Fruit fly (Drosophila melanogaster) whole organism, embryonic: ENCODE measurements around the gene IA-2.

Experiments used
- Ada2b ChIP-seq: fragments of 200-800 bp; sonication (Bioruptor generic); IDR thresholded peaks from 2 replicates; pipeline ENCODE4 v1.3.6; 2022; ENCODE audit warnings: missing biosample characterization, missing genetic modification characterization
- Atf3 ChIP-seq: fragments of 200-800 bp; sonication (Bioruptor generic); optimal IDR thresholded peaks from 3 replicates; lab custom pipeline; 2016; ENCODE audit warnings: missing biosample characterization, missing genetic modification characterization
- BtbVII ChIP-seq: fragments of 200-800 bp; sonication (Bioruptor generic); optimal IDR thresholded peaks from 3 replicates; lab custom pipeline; 2017; ENCODE audit warnings: missing biosample characterization, mild to moderate bottlenecking, missing genetic modification characterization
- CG10209 ChIP-seq: fragments of 200-800 bp; sonication (Bioruptor generic); optimal IDR thresholded peaks from 3 replicates; lab custom pipeline; 2017; ENCODE audit warnings: missing biosample characterization, mild to moderate bottlenecking, missing genetic modification characterization, missing genetic modification reagents
- CG1024 ChIP-seq: fragments of 200-800 bp; sonication (Bioruptor generic); IDR thresholded peaks from 2 replicates; pipeline ENCODE4 v1.3.6; 2022; ENCODE audit warnings: missing biosample characterization, missing genetic modification characterization
- CG10462 ChIP-seq: fragments of 200-800 bp; sonication (Bioruptor generic); optimal IDR thresholded peaks from 2 replicates; lab custom pipeline; 2016; ENCODE audit warnings: missing biosample characterization, missing genetic modification characterization
- CG12219 ChIP-seq: fragments of 200-800 bp; sonication (Bioruptor generic); optimal IDR thresholded peaks from 3 replicates; lab custom pipeline; 2018; ENCODE audit warnings: missing biosample characterization, mild to moderate bottlenecking, missing genetic modification characterization
- CG12659 ChIP-seq: fragments of 200-800 bp; sonication (Bioruptor generic); optimal IDR thresholded peaks from 3 replicates; lab custom pipeline; 2017; ENCODE audit warnings: mild to moderate bottlenecking, missing biosample characterization, missing genetic modification reagents, missing genetic modification characterization
- CG14965 ChIP-seq: fragments of 200-800 bp; sonication (Bioruptor generic); optimal IDR thresholded peaks from 2 replicates; lab custom pipeline; 2016; ENCODE audit warnings: missing biosample characterization, missing genetic modification characterization, borderline replicate concordance
- CG17361 ChIP-seq: fragments of 200-800 bp; sonication (Bioruptor generic); IDR thresholded peaks from 3 replicates; pipeline ENCODE4 v1.3.6; 2022; ENCODE audit warnings: missing biosample characterization, missing genetic modification characterization
- CG18476 ChIP-seq: fragments of 200-800 bp; sonication (Bioruptor generic); optimal IDR thresholded peaks from 2 replicates; lab custom pipeline; 2016; ENCODE audit warnings: missing biosample characterization, mild to moderate bottlenecking, missing genetic modification characterization
- CG18599 ChIP-seq: fragments of 200-800 bp; sonication (Bioruptor generic); optimal IDR thresholded peaks from 3 replicates; lab custom pipeline; 2017; ENCODE audit warnings: missing biosample characterization, missing genetic modification characterization, mild to moderate bottlenecking, moderate library complexity, missing genetic modification reagents
- CG18764 ChIP-seq: fragments of 200-800 bp; sonication (Bioruptor generic); optimal IDR thresholded peaks from 3 replicates; lab custom pipeline; 2016; ENCODE audit warnings: missing biosample characterization, missing genetic modification characterization
- CG2889 ChIP-seq: fragments of 200-800 bp; sonication (Bioruptor generic); IDR thresholded peaks from 3 replicates; pipeline ENCODE4 v1.3.6; 2022; ENCODE audit warnings: missing biosample characterization, missing genetic modification characterization
- CG31365 ChIP-seq: fragments of 200-800 bp; sonication (Bioruptor generic); optimal IDR thresholded peaks from 2 replicates; lab custom pipeline; 2018; ENCODE audit warnings: missing biosample characterization, mild to moderate bottlenecking, missing genetic modification characterization
- CG3163 ChIP-seq: fragments of 200-800 bp; sonication (Bioruptor generic); optimal IDR thresholded peaks from 3 replicates; lab custom pipeline; 2016; ENCODE audit warnings: missing biosample characterization, missing genetic modification characterization
- CG34376 ChIP-seq: fragments of 200-800 bp; sonication (Bioruptor generic); optimal IDR thresholded peaks from 2 replicates; lab custom pipeline; 2018; ENCODE audit warnings: missing biosample characterization, mild to moderate bottlenecking, missing genetic modification characterization
- CG4820 ChIP-seq: fragments of 200-800 bp; sonication (Bioruptor generic); optimal IDR thresholded peaks from 3 replicates; lab custom pipeline; 2016; ENCODE audit warnings: missing biosample characterization, missing genetic modification characterization
- CG7928 ChIP-seq: fragments of 200-800 bp; sonication (Bioruptor generic); optimal IDR thresholded peaks from 2 replicates; lab custom pipeline; 2017; ENCODE audit warnings: missing biosample characterization, mild to moderate bottlenecking, missing genetic modification characterization
- CG8359 ChIP-seq: fragments of 200-800 bp; sonication (Bioruptor generic); optimal IDR thresholded peaks from 2 replicates; lab custom pipeline; 2017; ENCODE audit warnings: missing biosample characterization, mild to moderate bottlenecking, missing genetic modification characterization, borderline replicate concordance
- CG8388 ChIP-seq: fragments of 200-800 bp; sonication (Bioruptor generic); optimal IDR thresholded peaks from 2 replicates; lab custom pipeline; 2019; ENCODE audit warnings: missing biosample characterization, mild to moderate bottlenecking, missing genetic modification characterization, moderate library complexity
- CG8944 ChIP-seq: fragments of 200-800 bp; sonication (Bioruptor generic); optimal IDR thresholded peaks from 3 replicates; lab custom pipeline; 2016; ENCODE audit warnings: missing biosample characterization, missing genetic modification characterization
- Chrac-16 ChIP-seq: fragments of 200-800 bp; sonication (Bioruptor generic); optimal IDR thresholded peaks from 3 replicates; lab custom pipeline; 2016; ENCODE audit warnings: missing biosample characterization, missing genetic modification characterization
- Drgx ChIP-seq: fragments of 200-800 bp; sonication (Bioruptor generic); IDR thresholded peaks from 2 replicates; pipeline ENCODE4 v1.3.6; 2022; ENCODE audit warnings: missing biosample characterization, missing genetic modification characterization
- E2f1 ChIP-seq: fragments of 200-800 bp; sonication (Bioruptor generic); IDR thresholded peaks from 2 replicates; pipeline ENCODE4 v1.3.6; 2022; ENCODE audit warnings: missing biosample characterization, missing genetic modification characterization
- GATAe ChIP-seq: fragments of 200-800 bp; sonication (Bioruptor generic); conservative IDR thresholded peaks from 2 replicates; pipeline ENCODE4 v1.3.6; 2022; ENCODE audit warnings: missing biosample characterization, missing genetic modification characterization
- HLH3B ChIP-seq: fragments of 200-800 bp; sonication (Bioruptor generic); IDR thresholded peaks from 2 replicates; pipeline ENCODE4 v1.3.6; 2022; ENCODE audit warnings: missing biosample characterization, missing genetic modification characterization
- HmgZ ChIP-seq: fragments of 200-800 bp; sonication (Bioruptor generic); optimal IDR thresholded peaks from 2 replicates; lab custom pipeline; 2018; ENCODE audit warnings: missing biosample characterization, mild to moderate bottlenecking, missing genetic modification characterization
- Lpt ChIP-seq: fragments of >200 bp; optimal IDR thresholded peaks from 2 replicates; lab custom pipeline; 2018; ENCODE audit warnings: missing biosample characterization, missing genetic modification characterization
- Mes4 ChIP-seq: fragments of 200-800 bp; sonication (Bioruptor generic); optimal IDR thresholded peaks from 2 replicates; lab custom pipeline; 2016; ENCODE audit warnings: missing biosample characterization, missing genetic modification characterization
- Poxn ChIP-seq: fragments of 200-800 bp; sonication (Bioruptor generic); IDR thresholded peaks from 2 replicates; pipeline ENCODE4 v1.3.6; 2022; ENCODE audit warnings: missing biosample characterization, missing genetic modification characterization
- Ssrp ChIP-seq: fragments of 200-800 bp; sonication (Bioruptor generic); optimal IDR thresholded peaks from 2 replicates; lab custom pipeline; 2018; ENCODE audit warnings: missing biosample characterization, mild to moderate bottlenecking, missing genetic modification characterization, moderate library complexity
- Usf ChIP-seq: fragments of 200-800 bp; sonication (Bioruptor generic); optimal IDR thresholded peaks from 2 replicates; lab custom pipeline; 2017; ENCODE audit warnings: missing genotype, missing biosample characterization, missing genetic modification characterization
- cato ChIP-seq: fragments of 200-800 bp; sonication (Bioruptor generic); optimal IDR thresholded peaks from 2 replicates; lab custom pipeline; 2016; ENCODE audit warnings: missing biosample characterization, missing genetic modification characterization, borderline replicate concordance
- chinmo ChIP-seq: fragments of 200-800 bp; sonication (Bioruptor generic); IDR thresholded peaks from 4 replicates; pipeline ENCODE4 v1.3.6; 2022; ENCODE audit warnings: missing biosample characterization, missing genetic modification characterization; ENCODE audit not compliant: partially characterized antibody
- crol ChIP-seq: fragments of 200-800 bp; sonication (Bioruptor generic); IDR thresholded peaks from 2 replicates; pipeline ENCODE4 v1.3.6; 2022; ENCODE audit warnings: missing biosample characterization, missing genetic modification characterization
- dpn ChIP-seq, 2 experiments: fragments of 200-800 bp; sonication (Bioruptor generic); optimal IDR thresholded peaks; 3 replicates each; lab custom pipeline; 2016; ENCODE audit warnings: missing biosample characterization in 2 of 2, missing genetic modification characterization in 2 of 2
- gro ChIP-seq: fragments of 200-800 bp; sonication (Bioruptor generic); optimal IDR thresholded peaks from 2 replicates; lab custom pipeline; 2016; ENCODE audit warnings: missing biosample characterization, missing genetic modification characterization
- her ChIP-seq: fragments of 200-800 bp; sonication (Bioruptor generic); optimal IDR thresholded peaks from 2 replicates; lab custom pipeline; 2016; ENCODE audit warnings: missing biosample characterization, missing genetic modification characterization
- kni ChIP-seq: fragments of 200-800 bp; sonication (Bioruptor generic); optimal IDR thresholded peaks from 3 replicates; lab custom pipeline; 2017; ENCODE audit warnings: mild to moderate bottlenecking, missing biosample characterization, missing genetic modification reagents, missing genetic modification characterization
- lbe ChIP-seq: fragments of 200-800 bp; sonication (Bioruptor generic); optimal IDR thresholded peaks from 2 replicates; lab custom pipeline; 2016; ENCODE audit warnings: missing biosample characterization, mild to moderate bottlenecking, missing genetic modification characterization
- mirr ChIP-seq: fragments of 200-800 bp; sonication (Bioruptor generic); optimal IDR thresholded peaks from 3 replicates; lab custom pipeline; 2018; ENCODE audit warnings: missing biosample characterization, mild to moderate bottlenecking, missing genetic modification characterization
- mld ChIP-seq: fragments of 200-800 bp; sonication (Bioruptor generic); IDR thresholded peaks from 3 replicates; pipeline ENCODE4 v1.3.6; 2022; ENCODE audit warnings: missing biosample characterization, missing genetic modification characterization; ENCODE audit not compliant: partially characterized antibody
- org-1 ChIP-seq: fragments of 200-800 bp; sonication (Bioruptor generic); optimal IDR thresholded peaks from 2 replicates; lab custom pipeline; 2017; ENCODE audit warnings: missing biosample characterization, missing genetic modification characterization
- repo ChIP-seq: fragments of 200-800 bp; sonication (Bioruptor generic); optimal IDR thresholded peaks from 2 replicates; lab custom pipeline; 2016; ENCODE audit warnings: missing biosample characterization, missing genetic modification characterization
- rib ChIP-seq: fragments of 200-800 bp; sonication (Bioruptor generic); IDR thresholded peaks from 2 replicates; pipeline ENCODE4 v1.3.6; 2022; ENCODE audit warnings: missing biosample characterization, missing genetic modification characterization
- sim ChIP-seq: fragments of 200-800 bp; sonication (Bioruptor generic); IDR thresholded peaks from 2 replicates; pipeline ENCODE4 v1.3.6; 2022; ENCODE audit warnings: missing biosample characterization, missing genetic modification characterization
- sob ChIP-seq: fragments of 200-800 bp; sonication (Bioruptor generic); IDR thresholded peaks from 2 replicates; pipeline ENCODE4 v1.3.6; 2022; ENCODE audit warnings: missing biosample characterization, missing genetic modification characterization
- tgo ChIP-seq: fragments of 200-800 bp; sonication (Bioruptor generic); IDR thresholded peaks from 3 replicates; pipeline ENCODE4 v1.3.6; 2022; ENCODE audit warnings: missing biosample characterization, missing genetic modification characterization
- usp ChIP-seq: fragments of >200 bp; optimal IDR thresholded peaks from 2 replicates; lab custom pipeline; 2017; ENCODE audit warnings: missing biosample characterization, missing genetic modification characterization
- wek ChIP-seq: fragments of 200-800 bp; sonication (Bioruptor generic); optimal IDR thresholded peaks from 3 replicates; lab custom pipeline; 2018; ENCODE audit warnings: missing biosample characterization, mild to moderate bottlenecking, missing genetic modification characterization, moderate library complexity

IA-2 gene

DNA sequence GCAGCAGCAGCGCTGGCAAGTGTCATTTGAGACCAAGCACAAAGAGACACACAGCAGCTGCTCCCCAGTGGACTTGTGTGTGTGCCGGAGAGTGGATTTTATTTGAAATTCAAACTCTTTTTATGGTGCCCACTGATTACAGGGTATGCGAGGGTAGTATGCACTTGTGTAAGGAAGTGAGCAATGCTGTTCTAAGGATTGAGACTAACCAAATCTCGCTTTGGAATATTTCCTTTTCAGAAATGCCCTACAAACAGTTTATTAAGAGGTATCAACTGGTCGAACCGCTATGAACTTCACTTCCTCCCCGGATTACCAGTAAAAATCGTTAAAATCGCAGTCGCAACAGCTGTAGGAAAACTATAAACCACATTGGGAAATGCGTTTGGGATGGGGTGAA lies 27.9 kb upstream of the IA-2 start (continued):
- TF ChIP-seq CG10209 (GFP tag; lab: Kevin White, UChicago) (peak; percentile 92), CG1024 (peak; percentile 93), CG4820 (GFP tag; lab: Kevin White, UChicago) (peak; percentile 94), CG18476 (peak; percentile 82), CG18599 (peak; percentile 73), gro (GFP tag; lab: Kevin White, UChicago) (peak; percentile 62), CG2889 (GFP tag; lab: Robert Waterston, UW) (peak; percentile 84), Atf3 (peak; percentile 96), CG31365 (peak; percentile 56), Drgx (peak; percentile 82), dpn (GFP tag; optimal IDR thresholded peaks at IDR 0.05; lab: Kevin White, UChicago) (peak; percentile 93 to 95), wek (GFP tag; lab: Kevin White, UChicago) (peak; percentile 66), org-1 (GFP tag; lab: Kevin White, UChicago) (peak; percentile 90), CG14965 (GFP tag; lab: Kevin White, UChicago) (peak; percentile 70), CG18764 (GFP tag; lab: Kevin White, UChicago) (peak; percentile 89), kni (GFP tag; lab: Kevin White, UChicago) (peak; percentile 70), CG8944 (GFP tag; lab: Kevin White, UChicago) (peak; percentile 96), CG17361 (GFP tag; lab: Robert Waterston, UW) (peak; percentile 92), CG12219 (GFP tag; lab: Kevin White, UChicago) (peak; percentile 89), Poxn (GFP tag; lab: Robert Waterston, UW) (no peak), Ada2b (GFP tag; lab: Robert Waterston, UW) (peak; percentile 94), tgo (GFP tag; lab: Robert Waterston, UW) (peak; percentile 92), CG8359 (GFP tag; lab: Kevin White, UChicago) (peak; percentile 76), lbe (no peak), sob (peak; percentile 85), CG3163 (GFP tag; lab: Kevin White, UChicago) (peak; percentile 79), HLH3B (GFP tag; lab: Robert Waterston, UW) (peak; percentile 95), Usf (GFP tag; lab: Kevin White, UChicago) (peak; percentile 81), HmgZ (peak; percentile 66), rib (GFP tag; lab: Robert Waterston, UW) (no peak), CG8388 (GFP tag; lab: Kevin White, UChicago) (peak; percentile 90), E2f1 (GFP tag; lab: Robert Waterston, UW) (peak; percentile 91), BtbVII (GFP tag; lab: Kevin White, UChicago) (peak; percentile 65), crol (GFP tag; lab: Robert Waterston, UW) (peak; percentile 55), GATAe (GFP tag; lab: Robert Waterston, UW) (0 out of 2 replicates have a peak, but pooled peaks have one; percentile 30), CG10462 (GFP tag; lab: Kevin White, UChicago) (peak; percentile 89), CG34376 (no peak), repo (peak; percentile 89), her (peak; percentile 90), usp (GFP tag; lab: Kevin White, UChicago) (no peak), mirr (no peak), sim (GFP tag; lab: Robert Waterston, UW) (peak; percentile 93), CG12659 (GFP tag; lab: Kevin White, UChicago) (peak; percentile 82), Ssrp (tag; lab: Kevin White, UChicago) (peak; percentile 92), CG7928 (GFP tag; lab: Kevin White, UChicago) (no peak), mld (GFP tag; lab: Robert Waterston, UW) (no peak), Mes4 (peak; percentile 95), chinmo (no peak), Chrac-16 (GFP tag; lab: Kevin White, UChicago) (peak; percentile 95), Lpt (GFP tag; lab: Kevin White, UChicago) (no peak), cato (GFP tag; lab: Kevin White, UChicago) (peak; percentile 91)
